Worm (Caenorhabditis elegans): ENCODE results near the gene T11B7.1.

Gene T11B7.1

DNA sequence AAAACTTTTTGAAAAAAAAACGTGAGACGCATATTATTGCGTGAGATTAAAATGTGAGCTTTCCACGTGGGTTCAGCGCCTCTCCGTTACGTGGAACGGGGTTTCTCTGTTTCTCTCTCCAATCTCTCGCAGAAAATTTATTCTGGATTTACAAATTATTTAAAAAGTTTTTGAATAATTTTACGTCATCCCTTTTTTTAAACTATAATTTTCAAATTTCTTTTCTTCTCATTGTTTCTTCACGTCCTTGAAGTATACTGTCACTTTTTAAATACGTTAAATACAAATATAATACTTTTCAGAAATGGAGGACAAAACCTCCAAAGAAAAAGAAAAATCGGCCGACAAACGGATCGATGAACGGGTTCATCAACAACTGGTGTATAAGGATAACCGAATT lies 13.0 kb upstream of the T11B7.1 start, which contains the start of gene T28C6.7:
TSS of gene T28C6.7 (plus strand) at position 301 of the 400 bp plus-strand sequence.
- no peak for TF ChIP-seq skn-1 (tag; optimal IDR thresholded peaks at IDR 0.05)
- TF ChIP-seq swsn-7 (tag; optimal IDR thresholded peaks at IDR 0.05) = no peak
- TF ChIP-seq mdl-1 (tag; optimal IDR thresholded peaks at IDR 0.05) = no peak
- no peak for TF ChIP-seq nhr-20 (tag; optimal IDR thresholded peaks at IDR 0.05)
- TF ChIP-seq fkh-8 (tag; optimal IDR thresholded peaks at IDR 0.05) = no peak

DNA sequence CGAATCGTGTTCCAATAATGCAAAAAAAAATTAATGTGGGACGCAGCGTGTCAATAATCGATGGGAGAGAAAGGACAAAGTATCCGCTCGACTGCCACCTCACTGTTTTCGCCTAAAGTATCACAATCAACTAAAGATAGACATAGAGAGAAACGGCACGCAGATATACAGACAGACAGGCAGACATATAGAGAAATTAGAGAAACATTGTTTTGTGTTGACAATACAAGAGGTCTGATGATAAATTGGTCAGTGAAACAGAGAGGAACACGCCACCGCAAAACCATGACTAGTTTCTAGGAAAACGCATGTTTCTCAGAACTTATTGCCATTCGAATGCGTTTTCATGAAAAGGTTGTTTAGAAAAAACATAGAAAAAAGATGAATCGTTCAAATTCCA lies 9.9 kb upstream of the T11B7.1 start, which contains the start of gene T28C6.8:
TSS of gene T28C6.8 (minus strand) at position 137 of the 400 bp plus-strand sequence.
- TF ChIP-seq sox-4 (tag; optimal IDR thresholded peaks at IDR 0.05) = peak; percentile 4
- TF ChIP-seq pax-3 (tag; optimal IDR thresholded peaks at IDR 0.05) = no peak
- TF ChIP-seq hlh-4 (tag; optimal IDR thresholded peaks at IDR 0.05) = no peak
- TF ChIP-seq ces-1 (GFP tag; optimal IDR thresholded peaks at IDR 0.05) = no peak
- TF ChIP-seq egl-27 (tag; optimal IDR thresholded peaks at IDR 0.05) = peak in 1 of 2 experiments; percentile 18
- TF ChIP-seq efl-3 (GFP tag; optimal IDR thresholded peaks at IDR 0.05) = no peak
- no peak for TF ChIP-seq zip-4 (GFP tag; optimal IDR thresholded peaks at IDR 0.05)
- peak; percentile 32 for TF ChIP-seq unc-130 (tag; optimal IDR thresholded peaks at IDR 0.05)
- TF ChIP-seq Y116A8C.19 (tag; optimal IDR thresholded peaks at IDR 0.05; ENCODE audit: borderline replicate concordance) = no peak
- TF ChIP-seq ceh-90 (tag; optimal IDR thresholded peaks at IDR 0.05) = no peak
- no peak for TF ChIP-seq ama-1 (optimal IDR thresholded peaks at IDR 0.05)
- no peak for TF ChIP-seq ceh-88 (GFP tag; IDR thresholded peaks at IDR 0.05)
- TF ChIP-seq lin-14 (GFP tag; optimal IDR thresholded peaks at IDR 0.05) = peak; percentile 85
- TF ChIP-seq nhr-237 (tag; optimal IDR thresholded peaks at IDR 0.05) = no peak
- no peak for TF ChIP-seq mab-9 (GFP tag; IDR thresholded peaks at IDR 0.05)
- TF ChIP-seq fkh-8 (tag; optimal IDR thresholded peaks at IDR 0.05) = peak; percentile 33
- TF ChIP-seq nhr-77 (tag; optimal IDR thresholded peaks at IDR 0.05) = peak; percentile 17
- no peak for TF ChIP-seq aha-1 (tag; optimal IDR thresholded peaks at IDR 0.05)
- no peak for TF ChIP-seq elt-2 (tag; optimal IDR thresholded peaks at IDR 0.05)
- TF ChIP-seq egl-13 (tag; optimal IDR thresholded peaks at IDR 0.05) = no peak
- peak; percentile 63 for TF ChIP-seq mep-1 (tag; optimal IDR thresholded peaks at IDR 0.05)
- TF ChIP-seq blmp-1 (tag; optimal IDR thresholded peaks at IDR 0.05) = peak; percentile 88
- no peak for TF ChIP-seq dsc-1 (tag; optimal IDR thresholded peaks at IDR 0.05)
- TF ChIP-seq nhr-71 (tag; optimal IDR thresholded peaks at IDR 0.05) = peak; percentile 63
- no peak for TF ChIP-seq ztf-4 (tag; optimal IDR thresholded peaks at IDR 0.05)
- no peak for TF ChIP-seq nhr-84 (tag; optimal IDR thresholded peaks at IDR 0.05)
- peak; percentile 1 for TF ChIP-seq C16A3.4 (tag; optimal IDR thresholded peaks at IDR 0.05)
- TF ChIP-seq tlp-1 (tag; optimal IDR thresholded peaks at IDR 0.05) = no peak
- peak; percentile 59 for TF ChIP-seq snu-23 (GFP tag; optimal IDR thresholded peaks at IDR 0.05)
- peak; percentile 16 for TF ChIP-seq rnt-1 (tag; optimal IDR thresholded peaks at IDR 0.05)
- no peak for TF ChIP-seq mef-2 (tag; optimal IDR thresholded peaks at IDR 0.05)
- TF ChIP-seq xbp-1 (tag; optimal IDR thresholded peaks at IDR 0.05) = no peak
- peak; percentile 2 for TF ChIP-seq pag-3 (tag; optimal IDR thresholded peaks at IDR 0.05; ENCODE audit: borderline replicate concordance, insufficient read depth)
- no peak for TF ChIP-seq nhr-47 (tag; optimal IDR thresholded peaks at IDR 0.05)
- TF ChIP-seq nhr-11 (tag; optimal IDR thresholded peaks at IDR 0.05) = no peak
- peak; percentile 8 to 49 for TF ChIP-seq lsy-2 (tag; optimal IDR thresholded peaks at IDR 0.05)
- TF ChIP-seq alr-1 (tag; optimal IDR thresholded peaks at IDR 0.05; ENCODE audit: borderline replicate concordance) = no peak
- TF ChIP-seq ceh-63 (GFP tag; optimal IDR thresholded peaks at IDR 0.05) = no peak
- no peak for TF ChIP-seq ets-5 (GFP tag; IDR thresholded peaks at IDR 0.05)
- TF ChIP-seq C04F5.9 (tag; optimal IDR thresholded peaks at IDR 0.05) = no peak
- TF ChIP-seq nhr-20 (tag; optimal IDR thresholded peaks at IDR 0.05) = peak; percentile 59
- TF ChIP-seq efl-1 (optimal IDR thresholded peaks at IDR 0.05) = peak; percentile 17 to 23
- TF ChIP-seq efl-1 (GFP tag; optimal IDR thresholded peaks at IDR 0.05 in 1 of 2) = no peak
- no peak for TF ChIP-seq ceh-8 (GFP tag; optimal IDR thresholded peaks at IDR 0.05)
- no peak for TF ChIP-seq F16B12.6 (tag; optimal IDR thresholded peaks at IDR 0.05)
- peak in 1 of 2 experiments; percentile 13 for TF ChIP-seq mdl-1 (tag; optimal IDR thresholded peaks at IDR 0.05)
- TF ChIP-seq nhr-85 (tag) = peak; percentile 85
- TF ChIP-seq irx-1 (tag; optimal IDR thresholded peaks at IDR 0.05) = peak; percentile 10
- no peak for TF ChIP-seq zag-1 (tag; optimal IDR thresholded peaks at IDR 0.05)
- no peak for TF ChIP-seq nhr-19 (GFP tag; conservative IDR thresholded peaks at IDR 0.05)
